Fruit fly (Drosophila melanogaster) whole organism, embryonic: Measurements from ENCODE around the gene Vps39.

Source experiments
- Atf3 ChIP-seq: fragments of 200-800 bp; sonication (Bioruptor generic); optimal IDR thresholded peaks from 3 replicates; lab custom pipeline; 2016; ENCODE audit warnings: missing biosample characterization, missing genetic modification characterization
- BEAF-32 ChIP-seq: fragments of 200-800 bp; sonication (Bioruptor generic); optimal IDR thresholded peaks from 3 replicates; lab custom pipeline; 2017; ENCODE audit warnings: missing biosample characterization, missing genetic modification characterization, mild to moderate bottlenecking, moderate library complexity, missing genetic modification reagents
- Bgb ChIP-seq: fragments of 200-800 bp; sonication (Bioruptor generic); IDR thresholded peaks from 2 replicates; pipeline ENCODE4 v1.3.6; 2022; ENCODE audit warnings: missing biosample characterization, missing genetic modification characterization; ENCODE audit not compliant: partially characterized antibody
- CG10654 ChIP-seq: fragments of 200-800 bp; sonication (Bioruptor generic); optimal IDR thresholded peaks from 2 replicates; lab custom pipeline; 2016; ENCODE audit warnings: missing biosample characterization, missing genetic modification characterization
- CG10979 ChIP-seq: fragments of 200-800 bp; sonication (Bioruptor generic); optimal IDR thresholded peaks from 2 replicates; lab custom pipeline; 2018; ENCODE audit warnings: missing biosample characterization, mild to moderate bottlenecking, missing genetic modification characterization, moderate library complexity
- CG12942 ChIP-seq: fragments of 200-800 bp; sonication (Bioruptor generic); optimal IDR thresholded peaks from 3 replicates; lab custom pipeline; 2016; ENCODE audit warnings: missing biosample characterization, missing genetic modification characterization
- CG13775 ChIP-seq: fragments of 200-800 bp; sonication (Bioruptor generic); optimal IDR thresholded peaks from 3 replicates; lab custom pipeline; 2017; ENCODE audit warnings: missing biosample characterization, mild to moderate bottlenecking, missing genetic modification characterization
- CG15269 ChIP-seq: fragments of 200-800 bp; sonication (Bioruptor generic); optimal IDR thresholded peaks from 2 replicates; lab custom pipeline; 2018; ENCODE audit warnings: missing biosample characterization, mild to moderate bottlenecking, missing genetic modification characterization, moderate library complexity
- CG15696 ChIP-seq: fragments of 200-800 bp; sonication (Bioruptor generic); optimal IDR thresholded peaks from 2 replicates; lab custom pipeline; 2019; ENCODE audit warnings: missing biosample characterization, mild to moderate bottlenecking, missing genetic modification characterization, moderate library complexity
- CG16813 ChIP-seq: fragments of 200-800 bp; sonication (Bioruptor generic); IDR thresholded peaks from 3 replicates; pipeline ENCODE4 v1.3.6; 2022; ENCODE audit warnings: missing biosample characterization, missing genetic modification characterization; ENCODE audit not compliant: partially characterized antibody
- CG17361 ChIP-seq: fragments of 200-800 bp; sonication (Bioruptor generic); IDR thresholded peaks from 3 replicates; pipeline ENCODE4 v1.3.6; 2022; ENCODE audit warnings: missing biosample characterization, missing genetic modification characterization
- CG2120 ChIP-seq: fragments of 200-800 bp; sonication (Bioruptor generic); optimal IDR thresholded peaks from 3 replicates; lab custom pipeline; 2016; ENCODE audit warnings: missing biosample characterization, missing genetic modification characterization
- CG2129 ChIP-seq: fragments of 200-800 bp; sonication (Bioruptor generic); IDR thresholded peaks from 2 replicates; pipeline ENCODE4 v1.3.6; 2022; ENCODE audit warnings: missing biosample characterization, missing genetic modification characterization; ENCODE audit not compliant: partially characterized antibody
- CG30403 ChIP-seq: fragments of 200-800 bp; sonication (Bioruptor generic); optimal IDR thresholded peaks from 3 replicates; lab custom pipeline; 2016; ENCODE audit warnings: missing biosample characterization, missing genetic modification characterization
- CG30431 ChIP-seq: fragments of 200-800 bp; sonication (Bioruptor generic); optimal IDR thresholded peaks from 2 replicates; lab custom pipeline; 2017; ENCODE audit warnings: missing biosample characterization, missing genetic modification characterization
- CG31365 ChIP-seq: fragments of 200-800 bp; sonication (Bioruptor generic); optimal IDR thresholded peaks from 2 replicates; lab custom pipeline; 2018; ENCODE audit warnings: missing biosample characterization, mild to moderate bottlenecking, missing genetic modification characterization
- CG32532 ChIP-seq: fragments of 200-800 bp; sonication (Bioruptor generic); IDR thresholded peaks from 2 replicates; pipeline ENCODE4 v1.3.6; 2022; ENCODE audit warnings: missing biosample characterization, missing genetic modification characterization
- CG33213 ChIP-seq: fragments of 200-800 bp; sonication (Bioruptor generic); optimal IDR thresholded peaks from 3 replicates; lab custom pipeline; 2016; ENCODE audit warnings: missing biosample characterization, missing genetic modification characterization
- CG34224 ChIP-seq: fragments of 200-800 bp; sonication (Bioruptor generic); IDR thresholded peaks from 3 replicates; pipeline ENCODE4 v1.3.6; 2022; ENCODE audit warnings: missing biosample characterization, missing genetic modification characterization; ENCODE audit not compliant: partially characterized antibody
- CG3838 ChIP-seq: fragments of 200-800 bp; sonication (Bioruptor generic); optimal IDR thresholded peaks from 3 replicates; lab custom pipeline; 2016; ENCODE audit warnings: missing biosample characterization, missing genetic modification characterization
- CG3847 ChIP-seq: fragments of 200-800 bp; sonication (Bioruptor generic); IDR thresholded peaks from 2 replicates; pipeline ENCODE4 v1.3.6; 2022; ENCODE audit warnings: missing biosample characterization, missing genetic modification characterization
- CG4360 ChIP-seq: fragments of 200-800 bp; sonication (Bioruptor generic); IDR thresholded peaks from 2 replicates; pipeline ENCODE4 v1.3.6; 2022; ENCODE audit warnings: missing biosample characterization, missing genetic modification characterization
- CG4707 ChIP-seq: fragments of 200-800 bp; sonication (Bioruptor generic); optimal IDR thresholded peaks from 2 replicates; lab custom pipeline; 2018; ENCODE audit warnings: missing biosample characterization, mild to moderate bottlenecking, missing genetic modification characterization, moderate library complexity
- CG6689 ChIP-seq: fragments of 200-800 bp; sonication (Bioruptor generic); IDR thresholded peaks from 2 replicates; pipeline ENCODE4 v1.3.6; 2022; ENCODE audit warnings: missing biosample characterization, missing genetic modification characterization
- CG6791 ChIP-seq: fragments of 200-800 bp; sonication (Bioruptor generic); IDR thresholded peaks from 3 replicates; pipeline ENCODE4 v1.3.6; 2022; ENCODE audit warnings: missing biosample characterization, missing genetic modification characterization; ENCODE audit not compliant: partially characterized antibody
- D ChIP-seq, 2 experiments: fragments of 200-800 bp in 1 of 2; fragments of >200 bp in 1 of 2; sonication (Bioruptor generic) in 1 of 2; optimal IDR thresholded peaks; 2 replicates in 1 of 2; 3 replicates in 1 of 2; lab custom pipeline; 2017; ENCODE audit warnings: mild to moderate bottlenecking in 1 of 2, missing biosample characterization in 1 of 2, missing genetic modification characterization in 1 of 2, missing genetic modification reagents in 1 of 2
- Ets65A ChIP-seq: fragments of 200-800 bp; sonication (Bioruptor generic); peaks from one replicate; lab custom pipeline; 2016; ENCODE audit warnings: missing biosample characterization, missing genetic modification characterization
- Hand ChIP-seq: fragments of 200-800 bp; sonication (Bioruptor generic); optimal IDR thresholded peaks from 2 replicates; lab custom pipeline; 2017; ENCODE audit warnings: mild to moderate bottlenecking, missing biosample characterization, missing genetic modification reagents, missing genetic modification characterization
- HmgZ ChIP-seq: fragments of 200-800 bp; sonication (Bioruptor generic); optimal IDR thresholded peaks from 2 replicates; lab custom pipeline; 2018; ENCODE audit warnings: missing biosample characterization, mild to moderate bottlenecking, missing genetic modification characterization
- NC2β ChIP-seq: fragments of 200-800 bp; sonication (Bioruptor generic); optimal IDR thresholded peaks from 2 replicates; lab custom pipeline; 2016; ENCODE audit warnings: missing biosample characterization, missing genetic modification characterization
- NfI ChIP-seq: fragments of 200-800 bp; sonication (Bioruptor generic); optimal IDR thresholded peaks from 3 replicates; lab custom pipeline; 2018; ENCODE audit warnings: missing biosample characterization, mild to moderate bottlenecking, missing genetic modification characterization, moderate library complexity
- Sin3A ChIP-seq: fragments of >200 bp; optimal IDR thresholded peaks from 2 replicates; lab custom pipeline; 2018
- Trl ChIP-seq, 3 experiments: fragments of >200 bp in 2 of 3; fragments of 200-800 bp in 1 of 3; sonication (Bioruptor generic) in 1 of 3; optimal IDR thresholded peaks; 2 replicates in 1 of 3; 3 replicates in 2 of 3; lab custom pipeline; 2016 to 2017; ENCODE audit warnings: missing biosample characterization in 1 of 3, missing genetic modification characterization in 1 of 3
- al ChIP-seq: fragments of 200-800 bp; sonication (Bioruptor generic); IDR thresholded peaks from 2 replicates; pipeline ENCODE4 v1.3.6; 2022; ENCODE audit warnings: missing biosample characterization, missing genetic modification characterization
- bbx ChIP-seq: fragments of 200-800 bp; sonication (Bioruptor generic); IDR thresholded peaks from 2 replicates; pipeline ENCODE4 v1.3.6; 2022; ENCODE audit warnings: missing biosample characterization, missing genetic modification characterization; ENCODE audit not compliant: partially characterized antibody
- chif ChIP-seq, 2 experiments: fragments of 200-800 bp; sonication (Bioruptor generic); optimal IDR thresholded peaks; 3 replicates each; lab custom pipeline; 2016; ENCODE audit warnings: missing biosample characterization in 2 of 2, missing genetic modification characterization in 2 of 2
- crp ChIP-seq, 2 experiments: fragments of 200-800 bp; sonication (Bioruptor generic); optimal IDR thresholded peaks; 2 replicates in 1 of 2; 3 replicates in 1 of 2; lab custom pipeline; 2017; ENCODE audit warnings: missing biosample characterization in 2 of 2, missing genetic modification characterization in 2 of 2, mild to moderate bottlenecking in 1 of 2, moderate library complexity in 1 of 2
- ewg ChIP-seq: fragments of 200-800 bp; sonication (Bioruptor generic); optimal IDR thresholded peaks from 3 replicates; lab custom pipeline; 2017; ENCODE audit warnings: mild to moderate bottlenecking, missing biosample characterization, missing genetic modification reagents, missing genetic modification characterization
- hb ChIP-seq: fragments of 200-800 bp; sonication (Bioruptor generic); IDR thresholded peaks from 3 replicates; pipeline ENCODE4 v1.3.6; 2022; ENCODE audit warnings: missing biosample characterization, missing genetic modification characterization; ENCODE audit not compliant: partially characterized antibody
- otp ChIP-seq: fragments of 200-800 bp; sonication (Bioruptor generic); IDR thresholded peaks from 3 replicates; pipeline ENCODE4, ENCODE4 v1.3.6; 2022; ENCODE audit warnings: missing biosample characterization, missing genetic modification characterization
- pb ChIP-seq: fragments of 200-800 bp; sonication (Bioruptor generic); optimal IDR thresholded peaks from 3 replicates; lab custom pipeline; 2016; ENCODE audit warnings: missing biosample characterization, missing genetic modification characterization
- phol ChIP-seq: fragments of 200-800 bp; sonication (Bioruptor generic); optimal IDR thresholded peaks from 3 replicates; lab custom pipeline; 2018; ENCODE audit warnings: missing biosample characterization, mild to moderate bottlenecking, missing genetic modification characterization, moderate library complexity
- sens ChIP-seq: fragments of 200-800 bp; sonication (Bioruptor generic); peaks from one replicate; lab custom pipeline; 2016; ENCODE audit warnings: missing biosample characterization, missing genetic modification characterization
- slp2 ChIP-seq: fragments of 200-800 bp; sonication (Bioruptor generic); optimal IDR thresholded peaks from 2 replicates; lab custom pipeline; 2016; ENCODE audit warnings: missing biosample characterization, missing genetic modification characterization
- ssp ChIP-seq: fragments of 200-800 bp; sonication (Bioruptor generic); IDR thresholded peaks from 2 replicates; pipeline ENCODE4 v1.3.6; 2022; ENCODE audit warnings: missing biosample characterization, missing genetic modification characterization
- toy ChIP-seq: fragments of 200-800 bp; sonication (Bioruptor generic); IDR thresholded peaks from 2 replicates; pipeline ENCODE4 v1.3.6; 2022; ENCODE audit warnings: missing biosample characterization, missing genetic modification characterization
- zfh2 ChIP-seq: fragments of 200-800 bp; sonication (Bioruptor generic); optimal IDR thresholded peaks from 2 replicates; lab custom pipeline; 2016; ENCODE audit warnings: missing biosample characterization, missing genetic modification characterization

Vps39 gene

DNA sequence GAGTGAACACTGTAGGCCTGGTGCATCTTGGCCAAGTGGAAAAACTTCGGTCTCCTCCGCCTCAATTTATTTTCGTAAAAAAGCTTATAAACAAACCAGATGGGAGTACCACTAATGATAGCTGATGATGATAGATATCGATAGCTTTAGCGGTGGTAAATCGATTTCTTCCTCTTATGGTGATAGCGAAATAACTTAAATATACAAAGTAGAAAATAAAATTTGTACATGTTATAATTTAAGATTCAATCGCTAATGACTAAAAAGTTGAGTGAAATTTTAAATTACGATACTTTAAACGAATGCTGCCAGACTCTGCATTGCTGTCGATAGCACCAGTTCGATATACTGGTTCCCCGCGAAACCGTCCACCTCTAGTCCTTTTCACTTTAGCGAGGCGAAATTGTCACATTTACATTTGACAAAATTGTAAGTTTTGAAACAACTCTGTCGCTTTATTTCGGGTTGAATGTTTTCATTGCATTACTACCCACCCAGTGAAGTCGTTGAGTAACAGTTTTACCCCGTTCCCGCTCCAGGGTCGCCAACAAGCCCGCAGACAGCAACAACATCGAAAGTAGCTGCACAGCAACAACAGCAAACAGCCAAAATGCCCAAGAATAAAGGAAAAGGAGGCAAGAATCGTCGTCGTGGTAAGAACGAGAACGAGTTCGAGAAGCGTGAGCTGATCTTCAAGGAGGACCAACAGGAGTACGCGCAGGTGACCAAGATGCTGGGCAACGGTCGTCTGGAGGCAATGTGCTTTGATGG, at the start of gene Vps39, which contains the start of gene eIF1A (continued):
- TF ChIP-seq CG15696, result peak; percentile 41
- TF ChIP-seq CG30431 (GFP tag; lab: Kevin White, UChicago), result no peak
- TF ChIP-seq Trl (optimal IDR thresholded peaks at IDR 0.05; lab: Kevin White, UChicago), result no peak
- peak; percentile 29 for TF ChIP-seq Trl (GFP tag; optimal IDR thresholded peaks at IDR 0.05; lab: Kevin White, UChicago)
- TF ChIP-seq CG13775 (GFP tag; lab: Kevin White, UChicago), result peak; percentile 17
- 0 out of 3 replicates have a peak, but pooled peaks have one; percentile 9 for TF ChIP-seq otp
- no peak for TF ChIP-seq CG10654 (GFP tag; lab: Kevin White, UChicago)
- peak; percentile 93 for TF ChIP-seq CG34224 (GFP tag; lab: Robert Waterston, UW)
- TF ChIP-seq CG4360 (GFP tag; lab: Robert Waterston, UW), result peak; percentile 72; the same call in 1 of the 2 replicates
- TF ChIP-seq slp2 (GFP tag; lab: Kevin White, UChicago), result no peak
- peak; percentile 88 for TF ChIP-seq Ets65A (GFP tag; lab: Kevin White, UChicago)
- TF ChIP-seq hb (GFP tag; lab: Robert Waterston, UW), result peak; percentile 82; the same call in 2 of the 3 replicates
- peak; percentile 94 for TF ChIP-seq sens (GFP tag; lab: Kevin White, UChicago)
- TF ChIP-seq chif (GFP tag; optimal IDR thresholded peaks at IDR 0.05; lab: Kevin White, UChicago), result peak in 1 of 2 experiments; percentile 23
- TF ChIP-seq CG10979, result peak; percentile 30
- TF ChIP-seq NfI, result peak; percentile 16
- TF ChIP-seq BEAF-32 (GFP tag; lab: Kevin White, UChicago), result peak; percentile 92
- peak; percentile 67 for TF ChIP-seq bbx
- TF ChIP-seq ssp, result peak; percentile 47
- TF ChIP-seq crp (GFP tag; optimal IDR thresholded peaks at IDR 0.05; lab: Kevin White, UChicago), result peak in 1 of 2 experiments; percentile 69
- peak; percentile 20 for TF ChIP-seq Atf3 (GFP tag; lab: Kevin White, UChicago)
- peak; percentile 74; the same call in 2 of the 3 replicates for TF ChIP-seq CG6791
- TF ChIP-seq CG2120 (GFP tag; lab: Kevin White, UChicago), result peak; percentile 67
- no peak for TF ChIP-seq pb (GFP tag; lab: Kevin White, UChicago)
- no peak for TF ChIP-seq CG12942 (GFP tag; lab: Kevin White, UChicago)
- TF ChIP-seq CG31365 (tag; lab: Kevin White, UChicago), result peak; percentile 16
- no peak for TF ChIP-seq CG15269
- no peak for TF ChIP-seq toy (GFP tag; lab: Robert Waterston, UW)
- peak; percentile 50 for TF ChIP-seq NC2β (GFP tag; lab: Kevin White, UChicago)
- TF ChIP-seq Bgb (GFP tag; lab: Robert Waterston, UW), result peak; percentile 86
- peak; percentile 26 for TF ChIP-seq ewg (GFP tag; lab: Kevin White, UChicago)
- peak; percentile 72 for TF ChIP-seq D (optimal IDR thresholded peaks at IDR 0.05; lab: Kevin White, UChicago)
- TF ChIP-seq D (GFP tag; optimal IDR thresholded peaks at IDR 0.05; lab: Kevin White, UChicago), result no peak
- TF ChIP-seq CG32532, result 0 out of 2 replicates have a peak, but pooled peaks have one; percentile 35
- TF ChIP-seq CG3838 (GFP tag; lab: Kevin White, UChicago), result peak; percentile 2
- peak; percentile 14 for TF ChIP-seq Hand (GFP tag; lab: Kevin White, UChicago)
- peak; percentile 49 for TF ChIP-seq phol (tag; lab: Kevin White, UChicago)
- TF ChIP-seq zfh2 (GFP tag; lab: Kevin White, UChicago), result peak; percentile 15
- no peak for TF ChIP-seq CG4707 (GFP tag; lab: Kevin White, UChicago)
- TF ChIP-seq Sin3A (lab: Kevin White, UChicago), result peak; percentile 80
- peak; percentile 86 for TF ChIP-seq CG2129 (GFP tag; lab: Robert Waterston, UW)
- peak; percentile 5 for TF ChIP-seq CG33213
- TF ChIP-seq al (GFP tag; lab: Robert Waterston, UW), result peak; percentile 31; the same call in 1 of the 2 replicates
- TF ChIP-seq CG3847 (GFP tag; lab: Robert Waterston, UW), result peak; percentile 48
- peak; percentile 67 for TF ChIP-seq CG30403 (GFP tag; lab: Kevin White, UChicago)
- TF ChIP-seq HmgZ (tag; lab: Kevin White, UChicago), result peak; percentile 59
- peak; percentile 37; the same call in 1 of the 2 replicates for TF ChIP-seq CG6689 (GFP tag; lab: Robert Waterston, UW)
- peak; percentile 91 for TF ChIP-seq CG16813 (GFP tag; lab: Robert Waterston, UW)
- TF ChIP-seq CG17361, result peak; percentile 46; the same call in 1 of the 3 replicates
